Worm (Caenorhabditis elegans): ENCODE measurements around the gene C34C12.1.

C34C12.1 gene

ce11 chrIII:3488224-3488623 lies 34.1 kb downstream of the C34C12.1 start, which contains the start of gene C34C12.7:
C34C12.7 (minus strand) TSS chrIII:3488341.
- no peak for TF ChIP-seq tag-97 (GFP tag; IDR thresholded peaks at IDR 0.05)
- no peak for TF ChIP-seq nhr-102 (tag; optimal IDR thresholded peaks at IDR 0.05)
- TF ChIP-seq hlh-11 (tag; optimal IDR thresholded peaks at IDR 0.05) = no peak
- TF ChIP-seq skn-1 (tag; optimal IDR thresholded peaks at IDR 0.05) = no peak
- no peak for TF ChIP-seq dpl-1 (GFP tag; optimal IDR thresholded peaks at IDR 0.05)
- no peak for TF ChIP-seq hmg-1.1 (GFP tag; IDR thresholded peaks at IDR 0.05)
- peak; percentile 13 for TF ChIP-seq nhr-28 (tag; optimal IDR thresholded peaks at IDR 0.05)

- no peak for TF ChIP-seq dpl-1 (GFP tag; optimal IDR thresholded peaks at IDR 0.05)
- TF ChIP-seq fos-1 (tag; optimal IDR thresholded peaks at IDR 0.05) = no peak
- TF ChIP-seq skn-1 (tag; optimal IDR thresholded peaks at IDR 0.05) = no peak
- TF ChIP-seq lim-7 (GFP tag; IDR thresholded peaks at IDR 0.05) = no peak
Measured at ce11 chrIII:3493138-3493537, 39.0 kb downstream of the C34C12.1 start, which contains the start of gene gly-14. gly-14 (minus strand) TSS chrIII:3493238.

ce11 chrIII:3498957-3499356 lies 44.8 kb downstream of the C34C12.1 start, which contains the start of gene M01F1.9:
M01F1.9 (minus strand) TSS chrIII:3499057.
- no peak for TF ChIP-seq lsy-2 (tag; optimal IDR thresholded peaks at IDR 0.05)
- no peak for TF ChIP-seq duxl-1 (tag; optimal IDR thresholded peaks at IDR 0.05; ENCODE audit: poor library complexity)
- no peak for TF ChIP-seq ztf-11 (tag; optimal IDR thresholded peaks at IDR 0.05)
- no peak for TF ChIP-seq aly-2 (tag; optimal IDR thresholded peaks at IDR 0.05)
- no peak for TF ChIP-seq nhr-6 (tag; optimal IDR thresholded peaks at IDR 0.05)
- no peak for TF ChIP-seq arid-1 (GFP tag; conservative IDR thresholded peaks at IDR 0.05)
- TF ChIP-seq mep-1 (tag; optimal IDR thresholded peaks at IDR 0.05) = no peak
- TF ChIP-seq lin-38 (GFP tag; IDR thresholded peaks at IDR 0.05) = no peak
- no peak for TF ChIP-seq T20F7.1 (GFP tag; optimal IDR thresholded peaks at IDR 0.05)
- no peak for TF ChIP-seq aha-1 (tag)
- TF ChIP-seq F44E2.7 (GFP tag; IDR thresholded peaks at IDR 0.05) = no peak
- no peak for TF ChIP-seq nhr-41 (GFP tag; IDR thresholded peaks at IDR 0.05)
- no peak for TF ChIP-seq D1046.2 (GFP tag; IDR thresholded peaks at IDR 0.05)

- TF ChIP-seq hif-1 (tag; optimal IDR thresholded peaks at IDR 0.05) (peak in 1 of 2 experiments; percentile 71), Y48G9A.11 (GFP tag; IDR thresholded peaks at IDR 0.05) (peak; percentile 85), F44E2.7 (GFP tag; IDR thresholded peaks at IDR 0.05) (no peak), daf-12 (tag; optimal IDR thresholded peaks at IDR 0.05) (no peak), duxl-1 (tag; optimal IDR thresholded peaks at IDR 0.05; ENCODE audit: poor library complexity) (no peak), Y75B8A.6 (GFP tag; IDR thresholded peaks at IDR 0.05) (no peak), mes-2 (tag; optimal IDR thresholded peaks at IDR 0.05; ENCODE audit: poor library complexity, severe bottlenecking) (peak; percentile 89), ces-1 (GFP tag; optimal IDR thresholded peaks at IDR 0.05) (no peak), ztf-11 (tag; optimal IDR thresholded peaks at IDR 0.05) (no peak), R02D3.7 (tag; optimal IDR thresholded peaks at IDR 0.05) (no peak), nhr-10 (tag; optimal IDR thresholded peaks at IDR 0.05) (no peak), mdt-29 (GFP tag; IDR thresholded peaks at IDR 0.05) (no peak), dpl-1 (GFP tag; optimal IDR thresholded peaks at IDR 0.05) (no peak), F10B5.3 (tag; optimal IDR thresholded peaks at IDR 0.05) (no peak), lsy-2 (tag; optimal IDR thresholded peaks at IDR 0.05) (no peak), aly-2 (tag; optimal IDR thresholded peaks at IDR 0.05) (no peak), nhr-41 (GFP tag; IDR thresholded peaks at IDR 0.05) (no peak), daf-16 (GFP tag; optimal IDR thresholded peaks at IDR 0.05) (no peak), daf-16 (tag; optimal IDR thresholded peaks at IDR 0.05) (no peak), tag-97 (GFP tag; IDR thresholded peaks at IDR 0.05) (no peak), mdl-1 (tag; optimal IDR thresholded peaks at IDR 0.05) (no peak), T20F7.1 (GFP tag; optimal IDR thresholded peaks at IDR 0.05) (peak; percentile 42), lin-13 (GFP tag; optimal IDR thresholded peaks at IDR 0.05) (no peak), lin-38 (GFP tag; IDR thresholded peaks at IDR 0.05) (peak; percentile 71), lim-7 (GFP tag; IDR thresholded peaks at IDR 0.05) (peak; percentile 48; the same call in 1 of the 2 replicates), ceh-82 (tag; optimal IDR thresholded peaks at IDR 0.05) (no peak), egl-43 (GFP tag; IDR thresholded peaks at IDR 0.05) (0 out of 2 replicates have a peak, but pooled peaks have one; percentile 32), D1046.2 (GFP tag; IDR thresholded peaks at IDR 0.05) (0 out of 2 replicates have a peak, but pooled peaks have one; percentile 22), madf-9 (GFP tag; conservative IDR thresholded peaks at IDR 0.05) (no peak), madf-5 (GFP tag; IDR thresholded peaks at IDR 0.05) (no peak), ztf-7 (tag; optimal IDR thresholded peaks at IDR 0.05) (no peak), arid-1 (GFP tag; conservative IDR thresholded peaks at IDR 0.05) (peak; percentile 56; the same call in 1 of the 2 replicates), Y105C5A.15 (GFP tag; IDR thresholded peaks at IDR 0.05) (no peak), nhr-6 (tag; optimal IDR thresholded peaks at IDR 0.05) (no peak), unc-39 (tag; optimal IDR thresholded peaks at IDR 0.05) (no peak), nhr-102 (tag; optimal IDR thresholded peaks at IDR 0.05) (no peak), dmd-8 (GFP tag; IDR thresholded peaks at IDR 0.05) (no peak)
Measured at ce11 chrIII:3499850-3500249, 45.7 kb downstream of the C34C12.1 start.

Data from whole organism, L4 larva.